Worm (Caenorhabditis elegans): Measurements from ENCODE around the gene alh-9.

DNA sequence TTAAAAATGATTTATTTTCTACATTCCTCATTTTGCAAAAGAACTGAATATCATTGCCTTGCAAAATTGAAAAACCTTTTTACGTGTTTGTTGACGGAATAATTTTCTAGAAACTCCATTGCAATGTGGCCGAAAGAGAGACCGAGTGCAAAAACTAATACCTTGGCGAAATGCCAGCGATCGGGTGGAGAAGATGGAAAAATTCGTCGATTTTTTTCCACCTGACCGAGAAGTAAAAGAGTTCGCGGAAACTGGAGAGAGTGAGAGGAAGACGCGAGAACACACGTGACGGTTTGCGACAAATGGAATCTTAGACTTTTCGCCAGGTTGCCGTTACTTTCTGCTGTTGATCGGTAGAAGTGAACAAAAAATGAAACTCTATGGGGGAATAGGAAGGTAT lies 14.1 kb upstream of the alh-9 start:
- no peak for TF ChIP-seq snpc-4 (tag; optimal IDR thresholded peaks at IDR 0.05)
- no peak for TF ChIP-seq R02D3.7 (tag; optimal IDR thresholded peaks at IDR 0.05)
- no peak for TF ChIP-seq ztf-4 (tag; optimal IDR thresholded peaks at IDR 0.05)
- TF ChIP-seq sma-9 (GFP tag; optimal IDR thresholded peaks at IDR 0.05), result peak; percentile 73
- TF ChIP-seq sma-9 (tag; optimal IDR thresholded peaks at IDR 0.05), result no peak
- TF ChIP-seq mdl-1 (tag; optimal IDR thresholded peaks at IDR 0.05), result peak; percentile 42 to 63
- TF ChIP-seq aly-2 (tag; optimal IDR thresholded peaks at IDR 0.05), result no peak

Measured in whole organism, L2 larva.